Fruit fly (Drosophila melanogaster) whole organism, embryonic: ENCODE data around the gene TwdlC.

ENCODE experiments used
- Bteb2 ChIP-seq: fragments of 200-800 bp; sonication (Bioruptor generic); optimal IDR thresholded peaks from 2 replicates; lab custom pipeline; 2016; ENCODE audit warnings: missing biosample characterization, missing genetic modification characterization
- CG1024 ChIP-seq: fragments of 200-800 bp; sonication (Bioruptor generic); IDR thresholded peaks from 2 replicates; pipeline ENCODE4 v1.3.6; 2022; ENCODE audit warnings: missing biosample characterization, missing genetic modification characterization
- CG10431 ChIP-seq: fragments of 200-800 bp; sonication (Bioruptor generic); optimal IDR thresholded peaks from 3 replicates; lab custom pipeline; 2018; ENCODE audit warnings: missing biosample characterization, mild to moderate bottlenecking, missing genetic modification characterization
- CG10979 ChIP-seq: fragments of 200-800 bp; sonication (Bioruptor generic); optimal IDR thresholded peaks from 2 replicates; lab custom pipeline; 2018; ENCODE audit warnings: missing biosample characterization, mild to moderate bottlenecking, missing genetic modification characterization, moderate library complexity
- CG15479 ChIP-seq: fragments of 200-800 bp; sonication (Bioruptor generic); optimal IDR thresholded peaks from 3 replicates; lab custom pipeline; 2019; ENCODE audit warnings: missing biosample characterization, mild to moderate bottlenecking, missing genetic modification characterization, moderate library complexity
- CG15696 ChIP-seq: fragments of 200-800 bp; sonication (Bioruptor generic); optimal IDR thresholded peaks from 2 replicates; lab custom pipeline; 2019; ENCODE audit warnings: missing biosample characterization, mild to moderate bottlenecking, missing genetic modification characterization, moderate library complexity
- CG16815 ChIP-seq: fragments of 200-800 bp; sonication (Bioruptor generic); optimal IDR thresholded peaks from 3 replicates; lab custom pipeline; 2017; ENCODE audit warnings: missing biosample characterization, mild to moderate bottlenecking, missing genetic modification characterization
- CG17359 ChIP-seq: fragments of 200-800 bp; sonication (Bioruptor generic); optimal IDR thresholded peaks from 3 replicates; lab custom pipeline; 2018; ENCODE audit warnings: missing biosample characterization, mild to moderate bottlenecking, missing genetic modification characterization, moderate library complexity
- CG18262 ChIP-seq: fragments of 200-800 bp; optimal IDR thresholded peaks from 3 replicates; lab custom pipeline; 2019; ENCODE audit warnings: missing biosample characterization, mild to moderate bottlenecking, missing genetic modification characterization, moderate library complexity
- CG18599 ChIP-seq: fragments of 200-800 bp; sonication (Bioruptor generic); optimal IDR thresholded peaks from 3 replicates; lab custom pipeline; 2017; ENCODE audit warnings: missing biosample characterization, missing genetic modification characterization, mild to moderate bottlenecking, moderate library complexity, missing genetic modification reagents
- CG31441 ChIP-seq: fragments of 200-800 bp; sonication (Bioruptor generic); IDR thresholded peaks from 2 replicates; pipeline ENCODE4 v1.3.6; 2022; ENCODE audit warnings: missing biosample characterization, missing genetic modification characterization
- CG3407 ChIP-seq: fragments of 200-800 bp; sonication (Bioruptor generic); optimal IDR thresholded peaks from 2 replicates; lab custom pipeline; 2018; ENCODE audit warnings: missing biosample characterization, mild to moderate bottlenecking, missing genetic modification characterization
- CG34422 ChIP-seq: fragments of 200-800 bp; sonication (Bioruptor generic); IDR thresholded peaks from 3 replicates; pipeline ENCODE4 v1.3.6; 2022; ENCODE audit warnings: missing biosample characterization, missing genetic modification characterization
- CG4282 ChIP-seq: fragments of 200-800 bp; sonication (Bioruptor generic); optimal IDR thresholded peaks from 2 replicates; lab custom pipeline; 2016; ENCODE audit warnings: missing biosample characterization, missing genetic modification characterization
- CG4404 ChIP-seq: fragments of 200-800 bp; sonication (Bioruptor generic); IDR thresholded peaks from 2 replicates; pipeline ENCODE4 v1.3.6; 2022; ENCODE audit warnings: missing biosample characterization, missing genetic modification characterization
- CG4424 ChIP-seq: fragments of 200-800 bp; sonication (Bioruptor generic); optimal IDR thresholded peaks from 3 replicates; lab custom pipeline; 2016; ENCODE audit warnings: missing biosample characterization, missing genetic modification characterization
- CG4617 ChIP-seq: fragments of 200-800 bp; sonication (Bioruptor generic); optimal IDR thresholded peaks from 3 replicates; lab custom pipeline; 2016; ENCODE audit warnings: missing biosample characterization, missing genetic modification characterization, borderline replicate concordance
- CG6765 ChIP-seq: fragments of 200-800 bp; sonication (Bioruptor generic); optimal IDR thresholded peaks from 3 replicates; lab custom pipeline; 2017; ENCODE audit warnings: missing biosample characterization, mild to moderate bottlenecking, missing genetic modification characterization
- CG9609 ChIP-seq: fragments of 200-800 bp; sonication (Bioruptor generic); optimal IDR thresholded peaks from 3 replicates; lab custom pipeline; 2016; ENCODE audit warnings: missing biosample characterization, missing genetic modification characterization
- Dek ChIP-seq: fragments of 200-800 bp; sonication (Bioruptor generic); optimal IDR thresholded peaks from 3 replicates; lab custom pipeline; 2019; ENCODE audit warnings: missing biosample characterization, mild to moderate bottlenecking, missing genetic modification characterization, moderate library complexity
- H2.0 ChIP-seq: fragments of 200-800 bp; sonication (Bioruptor generic); IDR thresholded peaks from 2 replicates; pipeline ENCODE4 v1.3.6; 2022; ENCODE audit warnings: missing biosample characterization, missing genetic modification characterization
- Kr ChIP-seq: fragments of 200-800 bp; sonication (Bioruptor generic); optimal IDR thresholded peaks from 2 replicates; lab custom pipeline; 2017; ENCODE audit warnings: missing biosample characterization, mild to moderate bottlenecking, missing genetic modification characterization
- MESR4 ChIP-seq: fragments of 200-800 bp; sonication (Bioruptor generic); optimal IDR thresholded peaks from 2 replicates; lab custom pipeline; 2018; ENCODE audit warnings: missing biosample characterization, mild to moderate bottlenecking, missing genetic modification characterization, moderate library complexity
- NC2β ChIP-seq: fragments of 200-800 bp; sonication (Bioruptor generic); optimal IDR thresholded peaks from 2 replicates; lab custom pipeline; 2016; ENCODE audit warnings: missing biosample characterization, missing genetic modification characterization
- Scr ChIP-seq: fragments of 200-800 bp; sonication (Bioruptor generic); IDR thresholded peaks from 2 replicates; pipeline ENCODE4 v1.3.6; 2022; ENCODE audit warnings: missing biosample characterization, missing genetic modification characterization; ENCODE audit not compliant: partially characterized antibody
- Sox100B ChIP-seq: fragments of 200-800 bp; sonication (Bioruptor generic); optimal IDR thresholded peaks from 3 replicates; lab custom pipeline; 2018; ENCODE audit warnings: missing biosample characterization, mild to moderate bottlenecking, missing genetic modification characterization
- Stat92E ChIP-seq, 3 experiments: fragments of >200 bp in 2 of 3; fragments of 200-800 bp in 1 of 3; sonication (Bioruptor generic) in 1 of 3; optimal IDR thresholded peaks; 2 replicates each; lab custom pipeline; 2017 to 2019; ENCODE audit warnings: missing biosample characterization in 3 of 3, missing genetic modification characterization in 3 of 3, mild to moderate bottlenecking in 1 of 3, moderate library complexity in 1 of 3
- ab ChIP-seq: fragments of 200-800 bp; sonication (Bioruptor generic); optimal IDR thresholded peaks from 2 replicates; lab custom pipeline; 2016; ENCODE audit warnings: missing biosample characterization, missing genetic modification characterization
- abd-A ChIP-seq: fragments of 200-800 bp; sonication (Bioruptor generic); optimal IDR thresholded peaks from 3 replicates; lab custom pipeline; 2019; ENCODE audit warnings: missing biosample characterization, mild to moderate bottlenecking, missing genetic modification characterization, moderate library complexity
- ap ChIP-seq: fragments of 200-800 bp; sonication (Bioruptor generic); IDR thresholded peaks from 2 replicates; pipeline ENCODE4 v1.3.6; 2022; ENCODE audit warnings: missing biosample characterization, missing genetic modification characterization
- ash1 ChIP-seq: fragments of 200-800 bp; sonication (Bioruptor generic); optimal IDR thresholded peaks from 2 replicates; lab custom pipeline; 2018; ENCODE audit warnings: missing biosample characterization, mild to moderate bottlenecking, missing genetic modification characterization
- bigmax ChIP-seq: fragments of 200-800 bp; sonication (Bioruptor generic); optimal IDR thresholded peaks from 2 replicates; lab custom pipeline; 2018; ENCODE audit warnings: missing biosample characterization, mild to moderate bottlenecking, missing genetic modification characterization
- chif ChIP-seq, 2 experiments: fragments of 200-800 bp; sonication (Bioruptor generic); optimal IDR thresholded peaks; 3 replicates each; lab custom pipeline; 2016; ENCODE audit warnings: missing biosample characterization in 2 of 2, missing genetic modification characterization in 2 of 2
- cwo ChIP-seq: fragments of 200-800 bp; sonication (Bioruptor generic); optimal IDR thresholded peaks from 3 replicates; lab custom pipeline; 2017; ENCODE audit warnings: missing biosample characterization, missing genetic modification characterization, mild to moderate bottlenecking, moderate library complexity, missing genetic modification reagents
- dm ChIP-seq: fragments of 200-800 bp; sonication (Bioruptor generic); optimal IDR thresholded peaks from 3 replicates; lab custom pipeline; 2016; ENCODE audit warnings: missing biosample characterization, missing genetic modification characterization
- dysf ChIP-seq: fragments of 200-800 bp; sonication (Bioruptor generic); IDR thresholded peaks from 3 replicates; pipeline ENCODE4 v1.3.6; 2022; ENCODE audit warnings: missing biosample characterization, missing genetic modification characterization
- gce ChIP-seq: fragments of 200-800 bp; sonication (Bioruptor generic); IDR thresholded peaks from 3 replicates; pipeline ENCODE4 v1.3.6; 2022; ENCODE audit warnings: missing biosample characterization, missing genetic modification characterization
- grau ChIP-seq: fragments of 200-800 bp; optimal IDR thresholded peaks from 3 replicates; lab custom pipeline; 2019; ENCODE audit warnings: missing biosample characterization, mild to moderate bottlenecking, missing genetic modification characterization, moderate library complexity
- org-1 ChIP-seq: fragments of 200-800 bp; sonication (Bioruptor generic); optimal IDR thresholded peaks from 2 replicates; lab custom pipeline; 2017; ENCODE audit warnings: missing biosample characterization, missing genetic modification characterization
- otp ChIP-seq: fragments of 200-800 bp; sonication (Bioruptor generic); IDR thresholded peaks from 3 replicates; pipeline ENCODE4, ENCODE4 v1.3.6; 2022; ENCODE audit warnings: missing biosample characterization, missing genetic modification characterization
- peb ChIP-seq: fragments of 200-800 bp; sonication (Bioruptor generic); IDR thresholded peaks from 2 replicates; pipeline ENCODE4 v1.3.6; 2022; ENCODE audit warnings: missing biosample characterization, missing genetic modification characterization
- pzg ChIP-seq: fragments of 200-800 bp; sonication (Bioruptor generic); optimal IDR thresholded peaks from 3 replicates; lab custom pipeline; 2018; ENCODE audit warnings: missing biosample characterization, mild to moderate bottlenecking, missing genetic modification characterization, moderate library complexity
- salm ChIP-seq: fragments of 200-800 bp; sonication (Bioruptor generic); optimal IDR thresholded peaks from 2 replicates; lab custom pipeline; 2018; ENCODE audit warnings: missing biosample characterization, mild to moderate bottlenecking, missing genetic modification characterization
- scrt ChIP-seq: fragments of 200-800 bp; sonication (Bioruptor generic); optimal IDR thresholded peaks from 2 replicates; lab custom pipeline; 2018; ENCODE audit warnings: missing biosample characterization, mild to moderate bottlenecking, missing genetic modification characterization, moderate library complexity
- sens-2 ChIP-seq: fragments of 200-800 bp; sonication (Bioruptor generic); IDR thresholded peaks from 2 replicates; pipeline ENCODE4 v1.3.6; 2022; ENCODE audit warnings: missing biosample characterization, missing genetic modification characterization
- stwl ChIP-seq: fragments of 200-800 bp; sonication (Bioruptor generic); optimal IDR thresholded peaks from 3 replicates; lab custom pipeline; 2018; ENCODE audit warnings: missing biosample characterization, mild to moderate bottlenecking, missing genetic modification characterization, moderate library complexity
- tap ChIP-seq: fragments of 200-800 bp; optimal IDR thresholded peaks from 3 replicates; lab custom pipeline; 2019; ENCODE audit warnings: missing biosample characterization, mild to moderate bottlenecking, missing genetic modification characterization, moderate library complexity
- tio ChIP-seq: fragments of 200-800 bp; sonication (Bioruptor generic); optimal IDR thresholded peaks from 2 replicates; lab custom pipeline; 2017; ENCODE audit warnings: missing biosample characterization, missing genetic modification characterization, inconsistent platforms
- ttk ChIP-seq: fragments of 200-800 bp; sonication (Bioruptor generic); IDR thresholded peaks from 2 replicates; pipeline ENCODE4 v2.1.2; 2022; ENCODE audit warnings: missing biosample characterization, missing genetic modification characterization
- yki ChIP-seq: fragments of >200 bp; optimal IDR thresholded peaks from 3 replicates; lab custom pipeline; 2018

Gene TwdlC

DNA sequence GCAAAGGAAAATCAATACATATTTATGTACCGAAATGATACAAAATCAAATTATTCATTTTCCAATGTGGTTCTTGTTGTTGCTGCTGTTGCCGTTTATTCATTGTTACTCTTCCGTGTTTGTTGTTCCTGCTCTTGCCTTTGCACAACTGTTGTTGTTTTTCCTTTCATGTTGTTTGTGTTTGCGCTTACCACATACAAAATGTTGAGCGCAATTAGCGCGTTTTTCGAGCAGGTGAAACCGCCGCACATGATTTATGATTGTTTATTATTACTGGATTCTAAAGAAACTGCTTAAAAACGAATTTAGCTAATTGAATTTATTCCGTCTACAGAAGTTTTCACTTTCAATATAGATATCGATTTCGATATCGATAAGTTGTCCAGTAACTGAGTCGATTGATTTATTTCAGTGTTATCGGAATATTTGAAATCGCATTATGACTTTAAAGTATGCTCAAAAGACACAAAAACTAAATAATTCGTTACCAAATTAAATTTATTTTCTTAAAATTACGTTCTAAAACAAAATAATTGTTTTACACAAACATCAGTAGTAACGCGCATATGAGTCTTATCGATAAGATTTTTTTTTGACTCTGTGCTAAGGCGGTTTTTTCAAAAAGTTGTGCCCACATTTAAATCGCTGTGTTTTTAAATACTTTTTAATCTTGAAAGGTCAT, 30.0 kb upstream of the TwdlC start, which contains the start of gene Tsp97E (continued):
- TF ChIP-seq cwo (GFP tag; lab: Kevin White, UChicago) (no peak), CG6765 (GFP tag; lab: Kevin White, UChicago) (no peak), ap (GFP tag; lab: Robert Waterston, UW) (no peak), CG10431 (GFP tag; lab: Kevin White, UChicago) (peak; percentile 23), CG4282 (GFP tag; lab: Kevin White, UChicago) (no peak), dysf (no peak), NC2β (no peak), org-1 (GFP tag; lab: Kevin White, UChicago) (no peak), dm (GFP tag; lab: Kevin White, UChicago) (no peak), CG17359 (tag; lab: Kevin White, UChicago) (no peak), CG10979 (tag; lab: Kevin White, UChicago) (no peak), ash1 (no peak), Stat92E (GFP tag; optimal IDR thresholded peaks at IDR 0.05; lab: Kevin White, UChicago) (peak in 1 of 3 experiments; percentile 34), CG18599 (GFP tag; lab: Kevin White, UChicago) (no peak), gce (GFP tag; lab: Robert Waterston, UW) (no peak), sens-2 (GFP tag; lab: Robert Waterston, UW) (no peak), CG9609 (GFP tag; lab: Kevin White, UChicago) (no peak), chif (GFP tag; optimal IDR thresholded peaks at IDR 0.05; lab: Kevin White, UChicago) (no peak), CG15696 (tag; lab: Kevin White, UChicago) (no peak), CG15479 (GFP tag; lab: Kevin White, UChicago) (peak; percentile 41), grau (tag; lab: Kevin White, UChicago) (peak; percentile 16), CG4404 (GFP tag; lab: Robert Waterston, UW) (no peak), CG18262 (tag; lab: Kevin White, UChicago) (peak; percentile 39), CG16815 (GFP tag; lab: Kevin White, UChicago) (no peak), CG1024 (GFP tag; lab: Robert Waterston, UW) (no peak), abd-A (tag; lab: Kevin White, UChicago) (no peak), CG34422 (GFP tag; lab: Robert Waterston, UW) (no peak), yki (lab: Kevin White, UChicago) (no peak), bigmax (no peak), pzg (GFP tag; lab: Kevin White, UChicago) (peak; percentile 59), tio (no peak), Kr (no peak), Scr (GFP tag; lab: Robert Waterston, UW) (peak; percentile 79), MESR4 (peak; percentile 87), CG4424 (GFP tag; lab: Kevin White, UChicago) (no peak), CG31441 (GFP tag; lab: Robert Waterston, UW) (0 out of 2 replicates have a peak, but pooled peaks have one; percentile 21), peb (GFP tag; lab: Robert Waterston, UW) (no peak), scrt (no peak), salm (tag; lab: Kevin White, UChicago) (no peak), Dek (tag; lab: Kevin White, UChicago) (no peak), tap (tag; lab: Kevin White, UChicago) (no peak), ab (GFP tag; lab: Kevin White, UChicago) (no peak), Sox100B (GFP tag; lab: Kevin White, UChicago) (peak; percentile 23), H2.0 (no peak), Bteb2 (GFP tag; lab: Kevin White, UChicago) (no peak), CG4617 (GFP tag; lab: Kevin White, UChicago) (peak; percentile 62), otp (no peak), stwl (peak; percentile 70), CG3407 (no peak), ttk (no peak)
